Worm (Caenorhabditis elegans) whole organism, L1 larva: ENCODE measurements around the gene srh-129.

Experiments
- alr-1 ChIP-seq: fragments of 200-800 bp; sonication (Bioruptor generic); optimal IDR thresholded peaks from 2 replicates; lab custom pipeline; 2018; ENCODE audit warnings: borderline replicate concordance, mild to moderate bottlenecking, missing genetic modification characterization, missing compliant biosample characterization
- egl-27 ChIP-seq, 2 experiments: fragments of 150-350 bp in 1 of 2; sonication (generic microtip); optimal IDR thresholded peaks; 3 replicates each; lab custom pipeline; 2017 to 2018; ENCODE audit warnings: missing biosample characterization in 2 of 2, missing genetic modification characterization in 2 of 2, missing genetic modification reagents in 2 of 2
- nhr-11 ChIP-seq: fragments of 150-350 bp; optimal IDR thresholded peaks from 2 replicates; lab custom pipeline; 2014; ENCODE audit warnings: missing biosample characterization, missing genetic modification characterization
- nhr-28 ChIP-seq: fragments of 150-350 bp; optimal IDR thresholded peaks from 2 replicates; lab custom pipeline; 2014; ENCODE audit warnings: missing biosample characterization, missing genetic modification characterization
- nhr-71 ChIP-seq: sonication (generic microtip); optimal IDR thresholded peaks from 2 replicates; lab custom pipeline; 2016; ENCODE audit warnings: mild to moderate bottlenecking, missing genetic modification characterization, moderate library complexity, missing compliant biosample characterization
- snpc-4 ChIP-seq: fragments of 150-350 bp; optimal IDR thresholded peaks from 2 replicates; lab custom pipeline; 2014; ENCODE audit warnings: missing biosample characterization, missing genetic modification characterization
- tbx-2 ChIP-seq: sonication (generic microtip); optimal IDR thresholded peaks from 2 replicates; lab custom pipeline; 2016; ENCODE audit warnings: missing genetic modification characterization, missing compliant biosample characterization
- unc-62 ChIP-seq: fragments of 150-350 bp; optimal IDR thresholded peaks from 2 replicates; lab custom pipeline; 2014; ENCODE audit warnings: missing biosample characterization, missing genetic modification reagents, missing genetic modification characterization
- ztf-11 ChIP-seq, 2 experiments: sonication (generic microtip); optimal IDR thresholded peaks; 2 replicates each; lab custom pipeline; 2016 to 2017; ENCODE audit warnings: missing genetic modification characterization in 2 of 2, missing biosample characterization in 1 of 2, missing compliant biosample characterization in 1 of 2

DNA sequence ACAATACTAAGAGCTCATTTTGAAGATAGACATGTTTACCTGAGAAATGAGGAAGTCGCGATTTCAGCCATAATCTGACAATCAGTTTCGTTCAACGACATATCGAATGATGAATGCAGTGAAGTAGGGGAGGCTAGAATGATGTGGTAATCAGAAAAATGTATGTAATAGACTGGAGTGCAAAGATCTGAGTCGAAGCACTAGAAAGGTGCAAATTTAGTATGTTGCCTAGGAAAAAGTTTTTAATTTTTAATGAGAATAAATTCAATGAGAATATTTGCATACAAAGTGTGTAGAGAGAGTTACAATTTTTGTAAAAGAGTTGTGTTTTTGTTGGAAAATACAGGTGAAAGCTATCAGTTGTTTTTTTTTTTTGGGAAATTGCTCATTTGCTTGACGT, 38.8 kb downstream of the srh-129 start, which contains the start of gene srab-2:
- TF ChIP-seq unc-62 (GFP tag; lab: Kevin White, UChicago), result no peak
- TF ChIP-seq snpc-4 (tag; lab: Kevin White, UChicago), result no peak
- TF ChIP-seq nhr-11 (tag; lab: Kevin White, UChicago), result no peak
- TF ChIP-seq alr-1, result no peak
- TF ChIP-seq tbx-2 (tag; lab: Kevin White, UChicago), result no peak
- TF ChIP-seq ztf-11 (tag; optimal IDR thresholded peaks at IDR 0.05; lab: Kevin White, UChicago), result no peak
- no peak for TF ChIP-seq nhr-71 (tag; lab: Kevin White, UChicago)
- TF ChIP-seq egl-27 (tag; optimal IDR thresholded peaks at IDR 0.05; lab: Kevin White, UChicago), result no peak
- no peak for TF ChIP-seq nhr-28 (tag; lab: Kevin White, UChicago)
